Worm (Caenorhabditis elegans) whole organism, midembryonic: ENCODE results near the gene eef-1B.2.
"Not testable (repeated sequence)": the region's sequence is repeated elsewhere in the genome, so short reads cannot be mapped to it uniquely, and the experiment has no call there.

ENCODE experiments used
- T22C8.4 ChIP-seq: fragments of 200-800 bp; sonication (Bioruptor generic); IDR thresholded peaks from 2 replicates; pipeline ENCODE4 v1.3.6; 2022; ENCODE audit warnings: missing genetic modification characterization, missing compliant biosample characterization
- cog-1 ChIP-seq: sonication (generic microtip); optimal IDR thresholded peaks from 2 replicates; lab custom pipeline; 2016; ENCODE audit warnings: missing genetic modification characterization, missing compliant biosample characterization
- flt-1 ChIP-seq: fragments of 200-800 bp; sonication (Bioruptor generic); IDR thresholded peaks from 2 replicates; pipeline ENCODE4 v1.3.6; 2022; ENCODE audit warnings: missing genetic modification characterization, missing compliant biosample characterization
- klf-2 ChIP-seq: fragments of 200-800 bp; sonication (Bioruptor generic); conservative IDR thresholded peaks from 2 replicates; pipeline ENCODE4 v1.3.6; 2022; ENCODE audit warnings: missing genetic modification reagents, missing genetic modification characterization, missing compliant biosample characterization
- med-1 ChIP-seq: sonication (generic microtip); optimal IDR thresholded peaks from 2 replicates; lab custom pipeline; 2017; ENCODE audit warnings: missing genetic modification characterization, mild to moderate bottlenecking, missing compliant biosample characterization, antibody characterized with exemption, missing genetic modification reagents; ENCODE audit not compliant: insufficient read depth
- ref-1 ChIP-seq: fragments of 200-800 bp; sonication (Bioruptor generic); conservative IDR thresholded peaks from 2 replicates; pipeline ENCODE4 v1.3.6; 2022; ENCODE audit warnings: missing genetic modification reagents, missing genetic modification characterization, missing compliant biosample characterization
- tab-1 ChIP-seq: fragments of 200-800 bp; sonication (Bioruptor generic); IDR thresholded peaks from 2 replicates; pipeline ENCODE4 v1.3.6; 2022; ENCODE audit warnings: missing genetic modification characterization, missing compliant biosample characterization
- ztf-23 ChIP-seq: fragments of 200-800 bp; sonication (Bioruptor generic); IDR thresholded peaks from 2 replicates; pipeline ENCODE4 v1.3.6; 2022; ENCODE audit warnings: missing genetic modification reagents, missing genetic modification characterization, missing compliant biosample characterization
- ztf-29 ChIP-seq: fragments of 200-800 bp; sonication (Bioruptor generic); IDR thresholded peaks from 2 replicates; pipeline ENCODE4 v1.3.6; 2022; ENCODE audit warnings: missing genetic modification reagents, missing genetic modification characterization, missing compliant biosample characterization

eef-1B.2 gene

ce11 chrIV:15036974-15037373, at the start of gene eef-1B.2:
eef-1B.2 (plus strand) TSS chrIV:15037331.
- TF ChIP-seq ztf-23 = no peak
- TF ChIP-seq med-1 (GFP tag; lab: Kevin White, UChicago) = no peak
- no peak for TF ChIP-seq flt-1 (GFP tag; lab: Robert Waterston, UW)
- no peak for TF ChIP-seq tab-1
- no peak for TF ChIP-seq T22C8.4
- no peak for TF ChIP-seq ztf-29
- TF ChIP-seq ref-1 (GFP tag; lab: Robert Waterston, UW) = no peak
- no peak for TF ChIP-seq cog-1 (tag; lab: Kevin White, UChicago)
- TF ChIP-seq klf-2 (GFP tag; lab: Robert Waterston, UW) = no peak

- TF ChIP-seq ref-1 (GFP tag; lab: Robert Waterston, UW); ztf-23; klf-2 (GFP tag; lab: Robert Waterston, UW): not testable (repeated sequence)
Measured at ce11 chrIV:15006494-15006893, 30.6 kb upstream of the eef-1B.2 start, which contains the start of gene Y41E3.6. Y41E3.6 (plus strand) TSS chrIV:15006794.

- no peak for TF ChIP-seq ref-1 (GFP tag; lab: Robert Waterston, UW)
- TF ChIP-seq med-1 (GFP tag; lab: Kevin White, UChicago) = no peak
- no peak for TF ChIP-seq flt-1 (GFP tag; lab: Robert Waterston, UW)
- TF ChIP-seq T22C8.4 = no peak
- no peak for TF ChIP-seq klf-2 (GFP tag; lab: Robert Waterston, UW)
- TF ChIP-seq tab-1 = no peak
- no peak for TF ChIP-seq ztf-29
- no peak for TF ChIP-seq ztf-23
Measured at ce11 chrIV:15008200-15008599, 28.9 kb upstream of the eef-1B.2 start.

DNA sequence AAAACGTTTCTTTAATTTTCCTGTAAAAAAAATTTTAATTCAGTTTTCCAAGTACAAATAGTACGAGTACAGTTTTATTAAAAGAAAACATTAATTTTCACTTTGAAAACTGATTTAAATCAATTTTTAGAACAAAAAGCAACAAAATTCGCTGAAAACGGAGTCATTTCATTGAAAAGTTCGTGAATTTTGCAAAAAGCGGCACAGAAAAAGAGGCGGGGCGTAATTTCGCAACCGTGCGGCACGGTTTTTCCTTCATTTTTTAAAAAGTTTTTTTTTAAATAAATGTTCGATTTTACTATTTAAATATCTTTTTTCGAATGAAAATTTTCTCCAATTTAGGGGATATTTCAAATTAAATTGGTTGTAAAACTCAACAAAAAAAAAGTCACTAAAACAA, 26.0 kb upstream of the eef-1B.2 start:
- TF ChIP-seq tab-1 = no peak
- no peak for TF ChIP-seq cog-1 (tag; lab: Kevin White, UChicago)
- no peak for TF ChIP-seq T22C8.4
- TF ChIP-seq klf-2 (GFP tag; lab: Robert Waterston, UW) = no peak
- TF ChIP-seq ref-1 (GFP tag; lab: Robert Waterston, UW) = no peak
- TF ChIP-seq ztf-29 = no peak
- TF ChIP-seq flt-1 (GFP tag; lab: Robert Waterston, UW) = no peak
- TF ChIP-seq med-1 (GFP tag; lab: Kevin White, UChicago) = no peak
- no peak for TF ChIP-seq ztf-23

ce11 chrIV:15012154-15012892, 24.8 kb upstream of the eef-1B.2 start:
- TF ChIP-seq ztf-29 = no peak
- no peak for TF ChIP-seq med-1 (GFP tag; lab: Kevin White, UChicago)
- TF ChIP-seq ref-1 (GFP tag; lab: Robert Waterston, UW) = no peak
- no peak for TF ChIP-seq cog-1 (tag; lab: Kevin White, UChicago)
- TF ChIP-seq flt-1 (GFP tag; lab: Robert Waterston, UW) = no peak
- TF ChIP-seq tab-1 = no peak
- no peak for TF ChIP-seq T22C8.4
- TF ChIP-seq klf-2 (GFP tag; lab: Robert Waterston, UW) = no peak
- TF ChIP-seq ztf-23 = no peak

- no peak for TF ChIP-seq klf-2 (GFP tag; lab: Robert Waterston, UW)
- TF ChIP-seq ref-1 (GFP tag; lab: Robert Waterston, UW) = no peak
- no peak for TF ChIP-seq ztf-29
- no peak for TF ChIP-seq ztf-23
- TF ChIP-seq flt-1 (GFP tag; lab: Robert Waterston, UW) = no peak
- no peak for TF ChIP-seq med-1 (GFP tag; lab: Kevin White, UChicago)
- TF ChIP-seq cog-1 (tag; lab: Kevin White, UChicago) = no peak
- no peak for TF ChIP-seq tab-1
- no peak for TF ChIP-seq T22C8.4
Measured at ce11 chrIV:15013083-15013482, 24.0 kb upstream of the eef-1B.2 start, which contains the start of gene qars-1. qars-1 (minus strand) TSS chrIV:15013183.

ce11 chrIV:15013517-15014085, 23.5 kb upstream of the eef-1B.2 start, which contains the start of gene Y41E3.7:
Y41E3.7 (plus strand) TSS chrIV:15014035.
- no peak for TF ChIP-seq ztf-29
- no peak for TF ChIP-seq med-1 (GFP tag; lab: Kevin White, UChicago)
- TF ChIP-seq klf-2 (GFP tag; lab: Robert Waterston, UW) = no peak
- no peak for TF ChIP-seq ref-1 (GFP tag; lab: Robert Waterston, UW)
- TF ChIP-seq T22C8.4 = no peak
- no peak for TF ChIP-seq cog-1 (tag; lab: Kevin White, UChicago)
- TF ChIP-seq flt-1 (GFP tag; lab: Robert Waterston, UW) = no peak
- no peak for TF ChIP-seq ztf-23
- no peak for TF ChIP-seq tab-1

- no peak for TF ChIP-seq cog-1 (tag; lab: Kevin White, UChicago)
- no peak for TF ChIP-seq klf-2 (GFP tag; lab: Robert Waterston, UW)
- TF ChIP-seq ref-1 (GFP tag; lab: Robert Waterston, UW) = no peak
- TF ChIP-seq ztf-23 = no peak
- no peak for TF ChIP-seq T22C8.4
- no peak for TF ChIP-seq med-1 (GFP tag; lab: Kevin White, UChicago)
Measured at ce11 chrIV:15016984-15017383, 20.1 kb upstream of the eef-1B.2 start.

DNA sequence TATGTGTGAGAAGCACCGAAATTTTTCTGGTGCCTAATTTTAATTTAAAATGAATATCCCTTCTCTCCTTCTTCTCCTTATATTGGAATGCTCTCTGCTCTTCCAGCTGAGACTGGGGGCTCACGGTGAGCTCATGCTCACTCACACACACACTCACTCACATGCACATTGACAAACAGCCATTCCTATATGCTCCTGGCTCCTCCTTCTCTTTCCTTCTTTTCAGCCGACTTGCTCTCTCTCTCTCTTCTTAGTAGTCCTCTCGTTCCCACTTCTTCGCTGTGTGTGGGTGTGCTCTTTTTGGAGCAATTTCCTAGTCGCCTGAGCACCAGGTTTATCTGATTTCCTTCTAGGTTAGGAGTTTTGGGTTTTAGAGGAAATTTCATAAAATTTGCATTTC, 16.2 kb upstream of the eef-1B.2 start:
- no peak for TF ChIP-seq klf-2 (GFP tag; lab: Robert Waterston, UW)
- no peak for TF ChIP-seq T22C8.4

ce11 chrIV:15024426-15024825, 12.7 kb upstream of the eef-1B.2 start:
- TF ChIP-seq med-1 (GFP tag; lab: Kevin White, UChicago) = no peak
- TF ChIP-seq tab-1 = no peak
- TF ChIP-seq flt-1 (GFP tag; lab: Robert Waterston, UW) = no peak
- TF ChIP-seq T22C8.4 = no peak
- no peak for TF ChIP-seq klf-2 (GFP tag; lab: Robert Waterston, UW)
- no peak for TF ChIP-seq ztf-29
- no peak for TF ChIP-seq ztf-23
- TF ChIP-seq ref-1 (GFP tag; lab: Robert Waterston, UW) = no peak
- TF ChIP-seq cog-1 (tag; lab: Kevin White, UChicago) = no peak
